Worm (Caenorhabditis elegans): Measurements from ENCODE around the gene C16A11.10.

Gene C16A11.10

ce11 chrII:4277639-4278038, 46.5 kb downstream of the C16A11.10 start:
- TF ChIP-seq C04F5.9 (tag; optimal IDR thresholded peaks at IDR 0.05) (no peak), Y116A8C.19 (tag; optimal IDR thresholded peaks at IDR 0.05; ENCODE audit: borderline replicate concordance) (no peak), tbx-2 (tag; optimal IDR thresholded peaks at IDR 0.05) (no peak), nhr-11 (tag; optimal IDR thresholded peaks at IDR 0.05) (no peak), egl-27 (tag; optimal IDR thresholded peaks at IDR 0.05) (no peak), nhr-47 (tag; optimal IDR thresholded peaks at IDR 0.05) (no peak)

- peak; percentile 75 for TF ChIP-seq blmp-1 (tag; optimal IDR thresholded peaks at IDR 0.05)
- TF ChIP-seq nhr-76 (tag; optimal IDR thresholded peaks at IDR 0.05) = no peak
These were observed 50.6 kb downstream of the C16A11.10 start, which contains the start of gene C01F1.5 for ce11 chrII:4281743-4282142. Gene C01F1.5 (minus strand): TSS chrII:4281845.

All from whole organism, L1 larva.